Fruit fly (Drosophila melanogaster): ENCODE data around the gene Ugt37A1.
A peak's percentile ranks its signal among the peaks of the same experiment; 100 is the strongest.

Ugt37A1 gene

dm6 chr2L:20370151-20370550, 3.8 kb downstream of the Ugt37A1 start (continued):
- TF ChIP-seq tup (GFP tag; optimal IDR thresholded peaks at IDR 0.05) (no peak), Xbp1 (GFP tag; optimal IDR thresholded peaks at IDR 0.05) (peak; percentile 8)

dm6 chr2L:20352727-20353126, 21.2 kb downstream of the Ugt37A1 start:
- TF ChIP-seq vvl (GFP tag; IDR thresholded peaks at IDR 0.05) (peak; percentile 30; the same call in 1 of the 2 replicates), sna (GFP tag; IDR thresholded peaks at IDR 0.05; ENCODE audit: partially characterized antibody) (0 out of 2 replicates have a peak, but pooled peaks have one; percentile 24), lov (optimal IDR thresholded peaks at IDR 0.05) (no peak), lov (GFP tag; IDR thresholded peaks at IDR 0.05) (no peak), CHES-1-like (GFP tag; optimal IDR thresholded peaks at IDR 0.05) (no peak), Bteb2 (GFP tag; optimal IDR thresholded peaks at IDR 0.05) (no peak), CG14014 (GFP tag; IDR thresholded peaks at IDR 0.05) (no peak), sr (GFP tag; IDR thresholded peaks at IDR 0.05) (peak; percentile 50; the same call in 1 of the 3 replicates), dm (GFP tag; optimal IDR thresholded peaks at IDR 0.05) (no peak), Med (GFP tag) (peak; percentile 23), dysf (GFP tag; IDR thresholded peaks at IDR 0.05) (no peak), Ets65A (GFP tag) (peak; percentile 63), Opbp (GFP tag; IDR thresholded peaks at IDR 0.05; ENCODE audit: partially characterized antibody) (no peak)

- TF ChIP-seq CG8281 (tag; optimal IDR thresholded peaks at IDR 0.05) (peak; percentile 97), sr (GFP tag; IDR thresholded peaks at IDR 0.05) (peak; percentile 83), ATbp (GFP tag; optimal IDR thresholded peaks at IDR 0.05) (peak; percentile 7), kah (GFP tag; optimal IDR thresholded peaks at IDR 0.05) (peak; percentile 0), Blimp-1 (GFP tag; optimal IDR thresholded peaks at IDR 0.05) (no peak)
Observed at dm6 chr2L:20352200-20352599, 21.7 kb downstream of the Ugt37A1 start.

dm6 chr2L:20351723-20352122, 22.2 kb downstream of the Ugt37A1 start:
- no peak for TF ChIP-seq CG3407 (GFP tag; optimal IDR thresholded peaks at IDR 0.05)
- no peak for TF ChIP-seq CG9876 (GFP tag; optimal IDR thresholded peaks at IDR 0.05)
- no peak for TF ChIP-seq C15 (GFP tag; IDR thresholded peaks at IDR 0.05)
- no peak for TF ChIP-seq seq (GFP tag; IDR thresholded peaks at IDR 0.05)
- peak; percentile 50; the same call in 1 of the 3 replicates for TF ChIP-seq ci (GFP tag; IDR thresholded peaks at IDR 0.05)
- no peak for TF ChIP-seq CG6791 (GFP tag; IDR thresholded peaks at IDR 0.05; ENCODE audit: partially characterized antibody)
- no peak for TF ChIP-seq CG12942 (GFP tag; optimal IDR thresholded peaks at IDR 0.05)
- no peak for TF ChIP-seq CG15011 (GFP tag; optimal IDR thresholded peaks at IDR 0.05)
- TF ChIP-seq CG30431 (GFP tag; optimal IDR thresholded peaks at IDR 0.05) = no peak
- no peak for TF ChIP-seq prd (optimal IDR thresholded peaks at IDR 0.05)
- peak; percentile 43; the same call in 1 of the 3 replicates for TF ChIP-seq prd (GFP tag; IDR thresholded peaks at IDR 0.05)
- 0 out of 2 replicates have a peak, but pooled peaks have one; percentile 27 for TF ChIP-seq vvl (GFP tag; IDR thresholded peaks at IDR 0.05)
- peak; percentile 24; the same call in 1 of the 2 replicates for TF ChIP-seq E2f2 (GFP tag; IDR thresholded peaks at IDR 0.05)
- 0 out of 2 replicates have a peak, but pooled peaks have one; percentile 9 for TF ChIP-seq Ada2b (GFP tag; IDR thresholded peaks at IDR 0.05)
- no peak for TF ChIP-seq Usf (GFP tag; optimal IDR thresholded peaks at IDR 0.05)
- TF ChIP-seq Ssrp (tag; optimal IDR thresholded peaks at IDR 0.05) = peak; percentile 12
- TF ChIP-seq klu (GFP tag; IDR thresholded peaks at IDR 0.05) = no peak
- peak; percentile 24; the same call in 1 of the 2 replicates for TF ChIP-seq CG14441 (GFP tag; IDR thresholded peaks at IDR 0.05)
- TF ChIP-seq sim (GFP tag; IDR thresholded peaks at IDR 0.05) = no peak
- peak; percentile 24; the same call in 1 of the 2 replicates for TF ChIP-seq CG6689 (GFP tag; IDR thresholded peaks at IDR 0.05)
- TF ChIP-seq row (GFP tag; IDR thresholded peaks at IDR 0.05) = peak; percentile 50
- peak; percentile 7 for TF ChIP-seq CG13424 (tag; optimal IDR thresholded peaks at IDR 0.05)
- TF ChIP-seq dysf (GFP tag; IDR thresholded peaks at IDR 0.05) = 0 out of 3 replicates have a peak, but pooled peaks have one; percentile 39
- TF ChIP-seq ATbp (GFP tag; optimal IDR thresholded peaks at IDR 0.05) = no peak
- peak; percentile 17; the same call in 1 of the 3 replicates for TF ChIP-seq tgo (GFP tag; IDR thresholded peaks at IDR 0.05)
- TF ChIP-seq ranshi (GFP tag; IDR thresholded peaks at IDR 0.05) = peak; percentile 41; the same call in 1 of the 2 replicates
- no peak for TF ChIP-seq pan (optimal IDR thresholded peaks at IDR 0.05)
- TF ChIP-seq pan (GFP tag; optimal IDR thresholded peaks at IDR 0.05 in 1 of 2, IDR thresholded peaks at IDR 0.05 in 1 of 2) = peak in 1 of 2 experiments; percentile 43
- peak; percentile 49 for TF ChIP-seq Drgx (GFP tag; IDR thresholded peaks at IDR 0.05)
- no peak for TF ChIP-seq CG11504 (tag; optimal IDR thresholded peaks at IDR 0.05)
- TF ChIP-seq stc (GFP tag; IDR thresholded peaks at IDR 0.05) = 0 out of 2 replicates have a peak, but pooled peaks have one; percentile 11
- peak; percentile 26 for TF ChIP-seq Ets65A (GFP tag)

Measured in whole organism, embryonic.